Worm (Caenorhabditis elegans) whole organism, late embryonic: ENCODE results near the gene C39B5.6.

Experiments
- ama-1 ChIP-seq: fragments of 150-350 bp; optimal IDR thresholded peaks from 2 replicates; lab custom pipeline; 2014
- ceh-48 ChIP-seq: sonication (generic microtip); optimal IDR thresholded peaks from 2 replicates; lab custom pipeline; 2016; ENCODE audit warnings: missing genetic modification characterization, inconsistent platforms, missing compliant biosample characterization
- ceh-9 ChIP-seq: sonication (generic microtip); optimal IDR thresholded peaks from 2 replicates; lab custom pipeline; 2016; ENCODE audit warnings: mild to moderate bottlenecking, missing genetic modification characterization, inconsistent platforms, missing compliant biosample characterization
- elt-2 ChIP-seq: sonication (generic microtip); optimal IDR thresholded peaks from 2 replicates; lab custom pipeline; 2016; ENCODE audit warnings: missing genetic modification reagents, missing genetic modification characterization, missing compliant biosample characterization
- ets-4 ChIP-seq: sonication (generic microtip); optimal IDR thresholded peaks from 2 replicates; lab custom pipeline; 2016; ENCODE audit warnings: missing genetic modification characterization, missing compliant biosample characterization
- fkh-10 ChIP-seq: fragments of 150-350 bp; optimal IDR thresholded peaks from 2 replicates; lab custom pipeline; 2014; ENCODE audit warnings: missing biosample characterization, missing genetic modification reagents, missing genetic modification characterization
- fkh-6 ChIP-seq: sonication (generic microtip); optimal IDR thresholded peaks from 2 replicates; lab custom pipeline; 2016; ENCODE audit warnings: missing genetic modification characterization, missing compliant biosample characterization
- nhr-11 ChIP-seq: fragments of 150-350 bp; optimal IDR thresholded peaks from 2 replicates; lab custom pipeline; 2014; ENCODE audit warnings: missing biosample characterization, missing genetic modification characterization
- nhr-232 ChIP-seq: sonication (generic microtip); optimal IDR thresholded peaks from 2 replicates; lab custom pipeline; 2016; ENCODE audit warnings: missing genetic modification characterization, missing compliant biosample characterization
- pat-9 ChIP-seq: fragments of 200-800 bp; sonication (Bioruptor generic); optimal IDR thresholded peaks from 2 replicates; lab custom pipeline; 2018; ENCODE audit warnings: mild to moderate bottlenecking, missing genetic modification characterization, moderate library complexity, missing compliant biosample characterization
- ref-2 ChIP-seq: sonication (generic microtip); optimal IDR thresholded peaks from 2 replicates; lab custom pipeline; 2016; ENCODE audit warnings: missing genetic modification characterization, missing compliant biosample characterization
- unc-86 ChIP-seq: sonication (generic microtip); optimal IDR thresholded peaks from 2 replicates; lab custom pipeline; 2016; ENCODE audit warnings: missing genetic modification characterization, missing compliant biosample characterization
- zip-5 ChIP-seq: sonication (generic microtip); optimal IDR thresholded peaks from 2 replicates; lab custom pipeline; 2016; ENCODE audit warnings: missing genetic modification characterization, missing compliant biosample characterization

ce11 chrIII:2150555-2150954, 47.3 kb upstream of the C39B5.6 start:
- no peak for TF ChIP-seq fkh-10 (GFP tag; lab: Kevin White, UChicago)
- no peak for TF ChIP-seq nhr-11
- TF ChIP-seq ets-4 (tag; lab: Kevin White, UChicago): no peak
- no peak for TF ChIP-seq ama-1 (lab: Kevin White, UChicago)
- no peak for TF ChIP-seq ref-2
- no peak for TF ChIP-seq ceh-9
- no peak for TF ChIP-seq pat-9 (tag; lab: Kevin White, UChicago)
- TF ChIP-seq unc-86 (tag; lab: Kevin White, UChicago): no peak
- no peak for TF ChIP-seq ceh-48
- no peak for TF ChIP-seq elt-2
- TF ChIP-seq zip-5 (tag; lab: Kevin White, UChicago): no peak
- no peak for TF ChIP-seq fkh-6 (tag; lab: Kevin White, UChicago)
- TF ChIP-seq nhr-232 (tag; lab: Kevin White, UChicago): no peak
